Fruit fly (Drosophila melanogaster): Measurements from ENCODE around the gene Ir87a.
A peak's percentile ranks its signal among the peaks of the same experiment; 100 is the strongest.

Ir87a gene

DNA sequence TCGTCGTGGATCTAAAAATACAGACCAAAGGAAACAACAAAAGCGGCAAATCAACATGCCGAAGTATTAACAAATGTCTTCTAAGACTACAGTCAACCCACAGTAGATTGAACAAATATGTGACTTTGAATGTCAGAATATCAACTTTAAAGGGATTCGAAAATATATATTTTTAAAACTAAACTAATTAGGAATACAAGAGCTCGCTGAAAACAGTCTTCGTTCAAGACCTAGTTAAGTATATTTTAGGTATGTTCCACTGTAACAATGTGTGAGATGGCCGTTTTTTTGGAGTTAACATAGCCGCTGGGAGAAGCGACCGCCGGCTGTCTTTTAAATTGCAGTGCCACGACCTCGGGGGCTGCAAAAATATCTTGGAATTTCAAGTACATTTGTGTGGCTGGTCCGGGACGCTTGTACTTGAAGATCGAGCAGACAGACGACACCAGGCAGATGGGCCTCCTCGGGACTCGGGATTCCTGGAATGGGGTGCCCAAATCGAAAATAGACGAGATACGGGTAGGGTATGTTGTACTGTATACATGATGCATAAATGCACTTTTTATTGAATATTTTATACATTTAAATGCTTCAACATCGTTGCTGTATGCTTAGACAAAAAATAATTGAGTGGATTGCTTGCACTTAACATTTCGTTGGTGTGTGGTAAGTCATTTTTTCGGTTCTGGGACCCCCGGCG lies 8.4 kb downstream of the Ir87a start (continued):
- TF ChIP-seq dsf (GFP tag; optimal IDR thresholded peaks at IDR 0.05; ENCODE audit: borderline replicate concordance), result no peak
- TF ChIP-seq foxo (GFP tag; optimal IDR thresholded peaks at IDR 0.05), result peak in 1 of 2 experiments; percentile 70
- no peak for TF ChIP-seq tai (GFP tag; optimal IDR thresholded peaks at IDR 0.05)
- no peak for TF ChIP-seq jim (GFP tag; optimal IDR thresholded peaks at IDR 0.05)
- no peak for TF ChIP-seq Hr83 (GFP tag; optimal IDR thresholded peaks at IDR 0.05; ENCODE audit: poor library complexity, severe bottlenecking)
- TF ChIP-seq ey (GFP tag; optimal IDR thresholded peaks at IDR 0.05), result peak; percentile 80

dm6 chr3R:13433623-13434022 lies 13.5 kb downstream of the Ir87a start:
- peak; percentile 85 for TF ChIP-seq rgr (GFP tag; optimal IDR thresholded peaks at IDR 0.05)
- TF ChIP-seq psq (GFP tag; optimal IDR thresholded peaks at IDR 0.05), result peak; percentile 52
- peak; percentile 65 for TF ChIP-seq sv (GFP tag; optimal IDR thresholded peaks at IDR 0.05)
- TF ChIP-seq foxo (GFP tag; optimal IDR thresholded peaks at IDR 0.05), result peak in 1 of 2 experiments; percentile 60
- peak; percentile 54 for TF ChIP-seq br (GFP tag; optimal IDR thresholded peaks at IDR 0.05)
- TF ChIP-seq Jra (GFP tag; optimal IDR thresholded peaks at IDR 0.05), result no peak
- peak; percentile 73 for TF ChIP-seq fru (GFP tag; optimal IDR thresholded peaks at IDR 0.05)
- TF ChIP-seq usp (GFP tag; optimal IDR thresholded peaks at IDR 0.05), result no peak
- peak; percentile 48 for TF ChIP-seq Hnf4 (GFP tag; optimal IDR thresholded peaks at IDR 0.05)
- peak; percentile 76 for TF ChIP-seq ey (GFP tag; optimal IDR thresholded peaks at IDR 0.05)
- TF ChIP-seq CrebA (GFP tag; optimal IDR thresholded peaks at IDR 0.05; ENCODE audit: borderline replicate concordance), result no peak
- peak; percentile 58 for TF ChIP-seq Sp1 (GFP tag; optimal IDR thresholded peaks at IDR 0.05)
- no peak for TF ChIP-seq Vsx2 (GFP tag; optimal IDR thresholded peaks at IDR 0.05; ENCODE audit: partially characterized antibody)
- peak; percentile 67 for TF ChIP-seq h (GFP tag; optimal IDR thresholded peaks at IDR 0.05)
- no peak for TF ChIP-seq dsf (GFP tag; optimal IDR thresholded peaks at IDR 0.05; ENCODE audit: borderline replicate concordance)
- no peak for TF ChIP-seq Rel (GFP tag; optimal IDR thresholded peaks at IDR 0.05)
- no peak for TF ChIP-seq Rel (tag; optimal IDR thresholded peaks at IDR 0.05)
- no peak for TF ChIP-seq brk (GFP tag; optimal IDR thresholded peaks at IDR 0.05)
- peak; percentile 73 for TF ChIP-seq OdsH (GFP tag; optimal IDR thresholded peaks at IDR 0.05)
- peak; percentile 39 for TF ChIP-seq tai (GFP tag; optimal IDR thresholded peaks at IDR 0.05)
- no peak for TF ChIP-seq Myc (optimal IDR thresholded peaks at IDR 0.05)
- peak; percentile 60 for TF ChIP-seq HLH106 (tag; optimal IDR thresholded peaks at IDR 0.05)

DNA sequence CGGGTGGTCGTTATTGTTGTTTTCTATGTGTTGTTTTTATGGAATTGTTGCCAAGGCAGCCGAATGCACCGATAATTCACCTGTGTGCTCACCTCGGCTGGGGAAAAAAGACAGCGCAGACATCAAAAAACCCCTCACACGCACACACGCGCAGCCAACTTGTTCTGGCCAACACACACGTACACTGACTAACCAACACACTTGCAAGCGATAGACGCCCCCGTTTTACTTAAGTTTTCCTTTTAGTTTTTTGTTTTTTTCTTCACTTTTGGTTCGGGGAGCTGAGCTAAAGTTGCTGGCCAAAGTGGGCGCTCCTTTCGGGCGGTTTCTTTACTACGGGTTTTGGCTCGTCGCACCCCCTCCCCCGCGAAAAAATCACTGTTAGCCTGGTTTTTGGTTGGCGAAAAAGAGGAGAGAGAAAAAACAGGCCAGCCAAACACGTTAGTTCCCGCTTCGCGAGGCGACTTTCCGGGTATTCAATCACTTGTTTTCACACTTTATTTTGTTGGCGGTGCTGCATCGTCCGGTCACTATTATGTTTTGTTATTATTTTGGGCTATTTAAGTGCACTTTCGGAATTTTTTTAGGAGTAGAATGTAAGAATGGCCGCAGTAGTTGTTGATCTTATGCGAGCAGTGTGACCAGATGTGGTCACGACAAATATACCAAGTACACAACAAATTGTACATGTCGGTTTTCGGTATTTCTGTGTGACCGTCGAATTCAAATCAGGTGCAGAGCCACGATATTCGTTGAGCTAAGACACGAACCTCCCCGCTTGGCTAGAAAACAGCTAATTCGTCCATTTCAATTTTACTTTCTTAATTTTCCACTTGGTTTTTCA lies 14.5 kb downstream of the Ir87a start, which contains the start of gene yrt:
yrt (minus strand) TSS at position 660 of the 844 bp plus-strand sequence.
- TF ChIP-seq dsf (GFP tag; optimal IDR thresholded peaks at IDR 0.05; ENCODE audit: borderline replicate concordance) (no peak), Rel (GFP tag; optimal IDR thresholded peaks at IDR 0.05) (no peak), Rel (tag; optimal IDR thresholded peaks at IDR 0.05) (peak; percentile 44), Dfd (GFP tag; optimal IDR thresholded peaks at IDR 0.05) (no peak), CG32264 (GFP tag; optimal IDR thresholded peaks at IDR 0.05) (no peak), dl (GFP tag; optimal IDR thresholded peaks at IDR 0.05; ENCODE audit: insufficient read depth in 1 of 2, partially characterized antibody in 2 of 2) (no peak), psq (GFP tag; optimal IDR thresholded peaks at IDR 0.05) (peak; percentile 18), Myc (optimal IDR thresholded peaks at IDR 0.05) (peak; percentile 89)

DNA sequence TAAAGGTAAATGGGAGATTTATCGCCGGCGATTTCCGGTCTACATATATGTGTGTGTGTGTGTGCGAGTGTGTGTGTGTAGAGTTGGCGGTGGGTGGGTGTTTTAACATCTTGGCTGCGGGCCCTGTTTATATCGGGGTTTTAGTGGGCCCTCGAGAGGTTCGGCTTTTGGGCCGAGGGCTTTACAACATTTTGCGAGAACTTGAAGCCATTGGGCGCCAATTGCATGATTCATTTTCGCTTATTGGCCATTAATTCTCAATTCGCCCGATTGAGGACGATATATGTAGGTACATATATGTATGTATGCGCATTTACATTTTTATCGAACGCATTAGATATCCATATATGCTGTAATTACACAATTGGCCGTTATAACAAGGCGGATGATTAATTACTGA lies 15.8 kb downstream of the Ir87a start:
- TF ChIP-seq Dfd (GFP tag; optimal IDR thresholded peaks at IDR 0.05) (peak; percentile 43), woc (GFP tag; optimal IDR thresholded peaks at IDR 0.05) (no peak)

dm6 chr3R:13441703-13442102 lies 21.6 kb downstream of the Ir87a start:
- TF ChIP-seq CG9705 (GFP tag; optimal IDR thresholded peaks at IDR 0.05) (no peak), brk (GFP tag; optimal IDR thresholded peaks at IDR 0.05) (no peak), usp (GFP tag; optimal IDR thresholded peaks at IDR 0.05) (no peak), sv (GFP tag; optimal IDR thresholded peaks at IDR 0.05) (no peak), psq (GFP tag; optimal IDR thresholded peaks at IDR 0.05) (no peak), Jra (GFP tag; optimal IDR thresholded peaks at IDR 0.05) (no peak), HLH106 (tag; optimal IDR thresholded peaks at IDR 0.05) (no peak), woc (GFP tag; optimal IDR thresholded peaks at IDR 0.05) (no peak), N (GFP tag; optimal IDR thresholded peaks at IDR 0.05) (no peak), rgr (GFP tag; optimal IDR thresholded peaks at IDR 0.05) (no peak), OdsH (GFP tag; optimal IDR thresholded peaks at IDR 0.05) (no peak), Mio (GFP tag; optimal IDR thresholded peaks at IDR 0.05) (no peak), CrebA (GFP tag; optimal IDR thresholded peaks at IDR 0.05; ENCODE audit: borderline replicate concordance) (no peak), Hnf4 (GFP tag; optimal IDR thresholded peaks at IDR 0.05) (no peak)
